Fruit fly (Drosophila melanogaster): ENCODE measurements around the gene Nepl3.
A peak's percentile ranks its signal among the peaks of the same experiment; 100 is the strongest.

Gene Nepl3

DNA sequence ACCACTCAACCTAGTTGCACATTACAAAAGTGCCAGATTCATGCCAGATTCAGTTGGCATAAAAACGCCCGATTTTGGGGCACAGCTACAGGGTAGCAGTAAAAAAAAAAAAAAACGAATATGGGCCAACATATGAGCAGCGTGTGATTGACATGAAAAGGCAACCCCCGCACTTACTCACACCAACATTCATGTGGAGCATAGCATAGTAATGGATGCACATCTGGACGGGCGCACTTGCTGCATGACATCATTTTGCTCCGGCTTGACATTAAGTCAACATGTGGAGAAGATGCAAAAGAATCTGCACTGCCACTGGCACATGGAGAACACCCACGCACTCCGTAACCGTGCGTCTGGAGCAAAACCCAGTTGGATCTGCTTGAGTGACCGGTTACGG is 35.4 kb downstream of the Nepl3 start:
- no peak for TF ChIP-seq CG8159 (tag; optimal IDR thresholded peaks at IDR 0.05)

DNA sequence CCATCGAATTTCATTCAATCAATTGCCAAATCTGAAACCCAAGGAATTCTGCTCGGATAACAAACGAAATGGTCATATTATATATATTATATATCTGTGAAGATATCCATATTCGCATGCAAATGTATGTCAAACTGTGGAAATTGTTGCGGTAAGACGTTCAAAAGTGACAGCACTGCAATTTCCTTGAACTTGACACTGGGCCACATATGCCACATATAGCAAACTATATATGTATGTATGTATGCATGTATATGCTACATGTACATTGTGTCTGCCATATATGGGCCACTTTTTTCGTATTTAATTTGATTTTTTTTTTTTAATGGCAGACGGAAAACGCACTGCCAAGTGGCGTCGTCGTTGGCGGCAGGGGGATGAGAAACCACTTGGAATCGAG is 37.6 kb downstream of the Nepl3 start:
- no peak for TF ChIP-seq Pif1B (GFP tag; optimal IDR thresholded peaks at IDR 0.05)
- peak; percentile 20 for TF ChIP-seq EcR (GFP tag; optimal IDR thresholded peaks at IDR 0.05)

DNA sequence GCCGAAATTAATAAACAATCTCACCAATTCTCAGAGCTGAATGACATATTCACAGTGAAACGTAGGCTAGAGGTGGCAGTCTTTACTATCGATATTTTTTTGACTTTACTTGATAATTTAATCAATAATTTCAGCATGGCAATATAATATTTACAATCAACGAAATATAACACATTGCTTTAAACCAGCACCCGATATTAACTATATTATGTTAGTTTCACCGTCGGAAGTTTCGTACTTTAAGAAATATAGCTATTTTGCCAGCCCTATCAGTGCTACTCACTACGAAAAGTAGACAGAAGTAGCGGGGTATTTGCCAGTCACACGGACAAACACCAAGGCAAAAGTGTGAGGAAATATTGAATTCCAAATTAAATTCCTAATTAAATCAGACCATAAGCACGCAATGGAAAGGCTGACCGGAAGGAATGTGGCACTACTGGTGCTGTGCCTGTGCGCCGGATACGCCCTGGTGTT is 47.2 kb downstream of the Nepl3 start, which contains the start of the genes CG31917, Tfb5 and SelT:
Gene CG31917, minus strand, starts transcription at position 51 of the 477 bp plus-strand sequence.
Gene Tfb5, minus strand, starts transcription at position 51 of the 477 bp plus-strand sequence.
Gene SelT, plus strand, starts transcription at position 139 of the 477 bp plus-strand sequence.
- TF ChIP-seq CG15710 (tag; optimal IDR thresholded peaks at IDR 0.05) (peak; percentile 43), CG12605 (GFP tag; IDR thresholded peaks at IDR 0.05) (no peak), rn (GFP tag; IDR thresholded peaks at IDR 0.05) (no peak), CG4496 (GFP tag; IDR thresholded peaks at IDR 0.05) (no peak), Snoo (tag; optimal IDR thresholded peaks at IDR 0.05) (no peak), CG32121 (GFP tag; IDR thresholded peaks at IDR 0.05) (no peak), CG13204 (GFP tag; optimal IDR thresholded peaks at IDR 0.05) (no peak), Ets98B (GFP tag; IDR thresholded peaks at IDR 0.05) (no peak), CG14655 (GFP tag; optimal IDR thresholded peaks at IDR 0.05) (no peak), CG8159 (tag; optimal IDR thresholded peaks at IDR 0.05) (peak; percentile 31), CG17806 (tag; optimal IDR thresholded peaks at IDR 0.05) (peak; percentile 13), EcR (GFP tag; optimal IDR thresholded peaks at IDR 0.05) (peak; percentile 29), D1 (tag; optimal IDR thresholded peaks at IDR 0.05) (no peak), CG9948 (tag; optimal IDR thresholded peaks at IDR 0.05) (no peak), CG8301 (tag; optimal IDR thresholded peaks at IDR 0.05) (no peak), CG34367 (tag; optimal IDR thresholded peaks at IDR 0.05) (no peak), CG10348 (GFP tag; IDR thresholded peaks at IDR 0.05) (no peak), fd96Ca (GFP tag; IDR thresholded peaks at IDR 0.05) (no peak), Pif1A (GFP tag; optimal IDR thresholded peaks at IDR 0.05) (no peak), Pif1B (GFP tag; optimal IDR thresholded peaks at IDR 0.05) (no peak), gl (tag; optimal IDR thresholded peaks at IDR 0.05) (no peak)

DNA sequence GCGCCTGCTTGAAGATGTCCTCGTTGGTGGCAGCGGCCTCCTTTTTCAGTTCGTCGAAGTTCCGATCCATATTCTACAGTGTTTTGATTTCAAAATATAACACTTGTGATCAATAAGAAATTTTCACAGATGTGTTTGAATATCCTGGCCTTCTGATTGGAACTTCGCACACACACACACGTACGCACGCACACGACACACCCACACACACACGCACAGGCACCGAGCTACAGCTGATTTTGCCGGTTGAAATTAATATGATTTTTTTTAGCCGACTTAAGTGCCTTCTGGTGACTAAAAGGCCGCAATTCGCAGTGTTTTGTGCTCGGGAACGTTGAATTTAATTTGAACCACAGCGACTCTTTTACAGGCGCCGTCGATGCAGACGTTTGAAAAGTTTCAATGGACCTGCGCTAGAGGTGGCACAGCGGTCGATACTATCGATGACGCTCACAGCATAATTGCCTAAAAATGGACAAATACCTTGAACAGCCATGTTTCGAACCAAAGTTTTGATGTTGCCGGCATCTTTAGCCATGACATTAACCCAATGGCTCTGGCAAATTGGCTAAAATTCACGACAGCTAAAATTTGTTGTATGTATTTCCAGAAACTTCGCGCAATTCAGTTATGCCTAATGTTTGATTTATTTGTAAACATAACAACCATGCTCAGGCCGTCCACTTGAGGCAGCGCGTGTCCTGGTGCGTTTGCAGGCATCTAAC is 48.6 kb downstream of the Nepl3 start, which contains the start of gene Rtnl1:
Gene Rtnl1, minus strand, starts transcription at position 415 of the 725 bp plus-strand sequence.
- TF ChIP-seq CG14655 (GFP tag; optimal IDR thresholded peaks at IDR 0.05) = no peak
- no peak for TF ChIP-seq Pif1A (GFP tag; optimal IDR thresholded peaks at IDR 0.05)
- TF ChIP-seq Snoo (tag; optimal IDR thresholded peaks at IDR 0.05) = no peak
- TF ChIP-seq CG32121 (GFP tag; IDR thresholded peaks at IDR 0.05) = no peak
- peak; percentile 44 for TF ChIP-seq EcR (GFP tag; optimal IDR thresholded peaks at IDR 0.05)
- TF ChIP-seq CG15710 (tag; optimal IDR thresholded peaks at IDR 0.05) = no peak
- no peak for TF ChIP-seq CG8159 (tag; optimal IDR thresholded peaks at IDR 0.05)
- TF ChIP-seq CG17806 (tag; optimal IDR thresholded peaks at IDR 0.05) = peak; percentile 11
- TF ChIP-seq CG4496 (GFP tag; IDR thresholded peaks at IDR 0.05) = peak; percentile 34; the same call in 1 of the 3 replicates
- no peak for TF ChIP-seq fd96Ca (GFP tag; IDR thresholded peaks at IDR 0.05)
- TF ChIP-seq CG12605 (GFP tag; IDR thresholded peaks at IDR 0.05) = 0 out of 2 replicates have a peak, but pooled peaks have one; percentile 12
- no peak for TF ChIP-seq D1 (tag; optimal IDR thresholded peaks at IDR 0.05)
- no peak for TF ChIP-seq Pif1B (GFP tag; optimal IDR thresholded peaks at IDR 0.05)
- no peak for TF ChIP-seq CG34367 (tag; optimal IDR thresholded peaks at IDR 0.05)
- TF ChIP-seq CG10348 (GFP tag; IDR thresholded peaks at IDR 0.05) = no peak
- no peak for TF ChIP-seq Ets98B (GFP tag; IDR thresholded peaks at IDR 0.05)
- TF ChIP-seq CG9948 (tag; optimal IDR thresholded peaks at IDR 0.05) = no peak
- TF ChIP-seq rn (GFP tag; IDR thresholded peaks at IDR 0.05) = no peak
- no peak for TF ChIP-seq CG13204 (GFP tag; optimal IDR thresholded peaks at IDR 0.05)
- no peak for TF ChIP-seq gl (tag; optimal IDR thresholded peaks at IDR 0.05)
- no peak for TF ChIP-seq CG8301 (tag; optimal IDR thresholded peaks at IDR 0.05)

DNA sequence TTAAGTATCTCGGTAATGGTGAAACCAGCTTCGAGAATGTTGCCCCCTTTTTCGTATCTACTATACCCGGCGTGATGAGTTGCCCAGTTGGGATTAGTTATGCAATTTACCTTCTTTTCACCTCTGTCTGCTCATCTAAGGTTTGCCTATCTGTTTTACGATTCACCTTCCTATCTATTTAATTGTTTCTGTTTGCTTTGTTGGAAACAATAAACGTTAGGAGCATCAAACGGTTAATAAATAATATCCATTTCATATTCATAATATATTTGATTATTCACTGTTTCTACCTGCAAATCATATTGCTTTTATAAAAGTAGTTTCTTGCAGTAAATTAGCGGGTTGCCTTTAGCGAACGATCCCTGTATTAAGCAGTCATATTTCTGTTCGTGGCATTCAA is 50.8 kb downstream of the Nepl3 start:
- TF ChIP-seq CG8159 (tag; optimal IDR thresholded peaks at IDR 0.05) (peak; percentile 0), EcR (GFP tag; optimal IDR thresholded peaks at IDR 0.05) (peak; percentile 19), Ets98B (GFP tag; IDR thresholded peaks at IDR 0.05) (peak; percentile 25; the same call in 1 of the 2 replicates), CG9948 (tag; optimal IDR thresholded peaks at IDR 0.05) (no peak), CG14655 (GFP tag; optimal IDR thresholded peaks at IDR 0.05) (no peak), CG8301 (tag; optimal IDR thresholded peaks at IDR 0.05) (no peak)

DNA sequence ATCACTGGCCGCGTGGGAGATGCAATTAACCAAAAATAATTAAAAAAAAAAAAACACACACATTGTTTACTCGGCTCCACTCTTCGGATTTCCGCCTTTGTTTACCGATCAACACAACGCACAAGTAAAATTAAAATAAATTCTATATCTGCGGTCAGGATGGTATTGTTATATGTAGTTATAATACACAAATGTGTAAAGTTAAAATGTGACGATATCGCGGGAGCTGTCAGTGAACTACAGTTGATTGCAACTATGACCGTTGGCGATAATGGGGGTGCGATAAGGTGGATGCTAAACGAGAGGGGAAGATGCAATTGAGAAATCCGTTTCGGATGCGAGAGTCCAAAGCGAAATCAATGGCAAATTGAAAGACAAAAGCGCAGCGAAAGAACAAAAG is 51.7 kb downstream of the Nepl3 start:
- TF ChIP-seq EcR (GFP tag; optimal IDR thresholded peaks at IDR 0.05) = peak; percentile 47
- TF ChIP-seq Pif1B (GFP tag; optimal IDR thresholded peaks at IDR 0.05) = no peak
- TF ChIP-seq CG15710 (tag; optimal IDR thresholded peaks at IDR 0.05) = no peak
